Fruit fly (Drosophila melanogaster): ENCODE measurements around the gene NimC4.
A peak's percentile ranks its signal among the peaks of the same experiment; 100 is the strongest.

NimC4 gene

DNA sequence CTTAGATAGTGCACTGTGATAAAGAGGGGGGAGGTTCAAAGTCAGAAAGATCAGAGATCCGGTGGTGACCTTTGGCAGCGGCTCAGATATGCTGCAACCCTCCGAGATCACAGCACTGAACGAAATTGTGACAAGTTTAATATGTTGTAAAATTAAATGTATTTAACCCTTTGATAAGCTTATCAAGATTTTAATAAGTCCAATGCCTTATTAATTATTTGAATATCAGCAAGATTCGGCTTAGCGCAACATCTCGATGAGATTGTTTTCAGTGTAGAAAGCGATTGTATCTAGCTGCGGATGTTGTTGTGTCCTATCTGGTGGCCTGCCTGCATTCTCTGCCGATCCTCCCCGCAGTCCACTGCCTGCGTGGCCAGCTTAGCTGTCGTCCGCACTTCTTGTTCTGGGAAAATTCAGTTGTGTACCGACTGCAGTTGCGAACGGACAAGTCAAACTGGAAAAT, at the start of gene NimC4 (continued):
- TF ChIP-seq CG11560 (tag; IDR thresholded peaks at IDR 0.05): peak; percentile 10; the same call in 1 of the 3 replicates
- peak; percentile 54 for TF ChIP-seq Blimp-1 (GFP tag; optimal IDR thresholded peaks at IDR 0.05)
- peak; percentile 65 for TF ChIP-seq Six4 (GFP tag; optimal IDR thresholded peaks at IDR 0.05)
- TF ChIP-seq CG34224 (GFP tag; IDR thresholded peaks at IDR 0.05; ENCODE audit: partially characterized antibody): no peak
- TF ChIP-seq Dll (GFP tag; IDR thresholded peaks at IDR 0.05; ENCODE audit: partially characterized antibody): no peak
- peak in 1 of 2 experiments; percentile 84 for TF ChIP-seq Hr78 (GFP tag; optimal IDR thresholded peaks at IDR 0.05)
- peak; percentile 77 for TF ChIP-seq lilli (GFP tag; optimal IDR thresholded peaks at IDR 0.05)
- TF ChIP-seq klu (GFP tag; IDR thresholded peaks at IDR 0.05): no peak
- no peak for TF ChIP-seq CG10321 (GFP tag; IDR thresholded peaks at IDR 0.05)
- peak; percentile 73 for TF ChIP-seq CG7556 (GFP tag; optimal IDR thresholded peaks at IDR 0.05)
- TF ChIP-seq jigr1 (GFP tag; IDR thresholded peaks at IDR 0.05): no peak
- peak; percentile 77 for TF ChIP-seq Antp (GFP tag; optimal IDR thresholded peaks at IDR 0.05)
- TF ChIP-seq grau (tag; optimal IDR thresholded peaks at IDR 0.05): peak; percentile 70
- TF ChIP-seq CG1792 (GFP tag; optimal IDR thresholded peaks at IDR 0.05): peak; percentile 6
- TF ChIP-seq CkIIα-i1 (GFP tag; IDR thresholded peaks at IDR 0.05): no peak
- TF ChIP-seq Bteb2 (GFP tag; optimal IDR thresholded peaks at IDR 0.05): no peak
- TF ChIP-seq stc (GFP tag; IDR thresholded peaks at IDR 0.05): peak; percentile 66; the same call in 1 of the 2 replicates
- TF ChIP-seq run (tag; optimal IDR thresholded peaks at IDR 0.05): no peak
- peak; percentile 84 for TF ChIP-seq sim (GFP tag; IDR thresholded peaks at IDR 0.05)
- 0 out of 2 replicates have a peak, but pooled peaks have one; percentile 35 for TF ChIP-seq toy (GFP tag; IDR thresholded peaks at IDR 0.05)
- no peak for TF ChIP-seq ase (GFP tag; IDR thresholded peaks at IDR 0.05)
- TF ChIP-seq CG30403 (GFP tag; optimal IDR thresholded peaks at IDR 0.05): peak; percentile 76
- TF ChIP-seq Poxn (GFP tag; IDR thresholded peaks at IDR 0.05): no peak
- peak; percentile 66 for TF ChIP-seq Atf3 (GFP tag; optimal IDR thresholded peaks at IDR 0.05)
- no peak for TF ChIP-seq h (optimal IDR thresholded peaks at IDR 0.05)
- no peak for TF ChIP-seq Dip3 (GFP tag; optimal IDR thresholded peaks at IDR 0.05)
- peak; percentile 30 for TF ChIP-seq CG17186 (GFP tag; optimal IDR thresholded peaks at IDR 0.05)
- no peak for TF ChIP-seq pho (GFP tag; optimal IDR thresholded peaks at IDR 0.05)
- TF ChIP-seq chinmo (GFP tag; IDR thresholded peaks at IDR 0.05; ENCODE audit: partially characterized antibody): no peak
- no peak for TF ChIP-seq CG16813 (GFP tag; IDR thresholded peaks at IDR 0.05; ENCODE audit: partially characterized antibody)
- TF ChIP-seq B-H1 (GFP tag; IDR thresholded peaks at IDR 0.05): no peak
- no peak for TF ChIP-seq CTCF (GFP tag; optimal IDR thresholded peaks at IDR 0.05)
- no peak for TF ChIP-seq sug (tag; optimal IDR thresholded peaks at IDR 0.05)
- no peak for TF ChIP-seq Taf1 (GFP tag; IDR thresholded peaks at IDR 0.05)
- no peak for TF ChIP-seq Nf-YC (tag; optimal IDR thresholded peaks at IDR 0.05)
- TF ChIP-seq H15 (GFP tag; IDR thresholded peaks at IDR 0.05): 0 out of 3 replicates have a peak, but pooled peaks have one; percentile 46
- TF ChIP-seq Optix (GFP tag; IDR thresholded peaks at IDR 0.05): peak; percentile 69; the same call in 1 of the 3 replicates
- TF ChIP-seq Ptx1 (GFP tag; IDR thresholded peaks at IDR 0.05): peak; percentile 52; the same call in 1 of the 2 replicates
- TF ChIP-seq ssp (GFP tag; IDR thresholded peaks at IDR 0.05): peak; percentile 41; the same call in 1 of the 2 replicates
- TF ChIP-seq dm (GFP tag; optimal IDR thresholded peaks at IDR 0.05): peak; percentile 49
- TF ChIP-seq CG8924 (tag; optimal IDR thresholded peaks at IDR 0.05): peak; percentile 87
- no peak for TF ChIP-seq fru (optimal IDR thresholded peaks at IDR 0.05)
- TF ChIP-seq CG18764 (GFP tag; optimal IDR thresholded peaks at IDR 0.05): peak; percentile 52
- TF ChIP-seq CG12219 (GFP tag; optimal IDR thresholded peaks at IDR 0.05): peak; percentile 67
- peak; percentile 80 for TF ChIP-seq gsb-n (tag; optimal IDR thresholded peaks at IDR 0.05)
- peak; percentile 71 for TF ChIP-seq CG3407 (GFP tag; optimal IDR thresholded peaks at IDR 0.05)
- no peak for TF ChIP-seq pfk (GFP tag; optimal IDR thresholded peaks at IDR 0.05)
- peak; percentile 59; the same call in 1 of the 2 replicates for TF ChIP-seq Gsc (GFP tag; IDR thresholded peaks at IDR 0.05)
- TF ChIP-seq CG7928 (GFP tag; optimal IDR thresholded peaks at IDR 0.05): no peak
- TF ChIP-seq fd96Cb (tag; optimal IDR thresholded peaks at IDR 0.05): peak; percentile 79
- no peak for TF ChIP-seq gfzf (GFP tag; optimal IDR thresholded peaks at IDR 0.05)
- no peak for TF ChIP-seq Adf1 (GFP tag; IDR thresholded peaks at IDR 0.05)
